Fruit fly (Drosophila melanogaster) whole organism, embryonic: ENCODE results near the gene Bace.
A peak's percentile ranks its signal among the peaks of the same experiment; 100 is the strongest.

Experiments used
- Awh ChIP-seq: fragments of 200-800 bp; sonication (Bioruptor generic); IDR thresholded peaks from 2 replicates; pipeline ENCODE4, ENCODE4 v1.3.6; 2022; ENCODE audit warnings: missing biosample characterization, missing genetic modification characterization
- B-H2 ChIP-seq: fragments of 200-800 bp; sonication (Bioruptor generic); optimal IDR thresholded peaks from 2 replicates; lab custom pipeline; 2018; ENCODE audit warnings: missing biosample characterization, mild to moderate bottlenecking, missing genetic modification characterization
- CG10979 ChIP-seq: fragments of 200-800 bp; sonication (Bioruptor generic); optimal IDR thresholded peaks from 2 replicates; lab custom pipeline; 2018; ENCODE audit warnings: missing biosample characterization, mild to moderate bottlenecking, missing genetic modification characterization, moderate library complexity
- CG11085 ChIP-seq: fragments of 200-800 bp; sonication (Bioruptor generic); IDR thresholded peaks from 2 replicates; pipeline ENCODE4 v1.3.6; 2022; ENCODE audit warnings: missing biosample characterization, missing genetic modification characterization
- CG11247 ChIP-seq: fragments of 200-800 bp; sonication (Bioruptor generic); IDR thresholded peaks from 2 replicates; pipeline ENCODE4 v1.3.6; 2022; ENCODE audit warnings: missing biosample characterization, missing genetic modification characterization
- CG11696 ChIP-seq: fragments of 200-800 bp; sonication (Bioruptor generic); IDR thresholded peaks from 2 replicates; pipeline ENCODE4 v1.3.6; 2022; ENCODE audit warnings: missing biosample characterization, missing genetic modification characterization
- CG12071 ChIP-seq: fragments of 200-800 bp; sonication (Bioruptor generic); optimal IDR thresholded peaks from 3 replicates; lab custom pipeline; 2018; ENCODE audit warnings: missing biosample characterization, mild to moderate bottlenecking, missing genetic modification characterization
- CG12942 ChIP-seq: fragments of 200-800 bp; sonication (Bioruptor generic); optimal IDR thresholded peaks from 3 replicates; lab custom pipeline; 2016; ENCODE audit warnings: missing biosample characterization, missing genetic modification characterization
- CG13296 ChIP-seq: fragments of 200-800 bp; sonication (Bioruptor generic); optimal IDR thresholded peaks from 3 replicates; lab custom pipeline; 2018; ENCODE audit warnings: missing biosample characterization, mild to moderate bottlenecking, missing genetic modification characterization
- CG13424 ChIP-seq: fragments of 200-800 bp; sonication (Bioruptor generic); optimal IDR thresholded peaks from 2 replicates; lab custom pipeline; 2019; ENCODE audit warnings: missing biosample characterization, mild to moderate bottlenecking, missing genetic modification characterization, moderate library complexity
- CG14050 ChIP-seq: fragments of 200-800 bp; sonication (Bioruptor generic); IDR thresholded peaks from 3 replicates; pipeline ENCODE4 v1.3.6; 2022; ENCODE audit warnings: missing biosample characterization, missing genetic modification characterization
- CG17361 ChIP-seq: fragments of 200-800 bp; sonication (Bioruptor generic); IDR thresholded peaks from 3 replicates; pipeline ENCODE4 v1.3.6; 2022; ENCODE audit warnings: missing biosample characterization, missing genetic modification characterization
- CG1792 ChIP-seq: fragments of 200-800 bp; sonication (Bioruptor generic); optimal IDR thresholded peaks from 2 replicates; lab custom pipeline; 2016; ENCODE audit warnings: missing biosample characterization, missing genetic modification characterization
- CG18619 ChIP-seq: fragments of 200-800 bp; sonication (Bioruptor generic); optimal IDR thresholded peaks from 3 replicates; lab custom pipeline; 2017; ENCODE audit warnings: missing biosample characterization, mild to moderate bottlenecking, missing genetic modification characterization
- CG2202 ChIP-seq: fragments of 200-800 bp; sonication (Bioruptor generic); optimal IDR thresholded peaks from 2 replicates; lab custom pipeline; 2018; ENCODE audit warnings: missing biosample characterization, mild to moderate bottlenecking, missing genetic modification characterization
- CG30403 ChIP-seq: fragments of 200-800 bp; sonication (Bioruptor generic); optimal IDR thresholded peaks from 3 replicates; lab custom pipeline; 2016; ENCODE audit warnings: missing biosample characterization, missing genetic modification characterization
- CG3281 ChIP-seq: fragments of 200-800 bp; sonication (Bioruptor generic); optimal IDR thresholded peaks from 3 replicates; lab custom pipeline; 2017; ENCODE audit warnings: missing biosample characterization, mild to moderate bottlenecking, missing genetic modification characterization
- CG34376 ChIP-seq: fragments of 200-800 bp; sonication (Bioruptor generic); optimal IDR thresholded peaks from 2 replicates; lab custom pipeline; 2018; ENCODE audit warnings: missing biosample characterization, mild to moderate bottlenecking, missing genetic modification characterization
- CG34422 ChIP-seq: fragments of 200-800 bp; sonication (Bioruptor generic); IDR thresholded peaks from 3 replicates; pipeline ENCODE4 v1.3.6; 2022; ENCODE audit warnings: missing biosample characterization, missing genetic modification characterization
- CG3847 ChIP-seq: fragments of 200-800 bp; sonication (Bioruptor generic); IDR thresholded peaks from 2 replicates; pipeline ENCODE4 v1.3.6; 2022; ENCODE audit warnings: missing biosample characterization, missing genetic modification characterization
- CG43689 ChIP-seq: fragments of 200-800 bp; sonication (Bioruptor generic); IDR thresholded peaks from 2 replicates; pipeline ENCODE4 v1.3.6; 2022; ENCODE audit warnings: missing biosample characterization, missing genetic modification characterization
- CG4854 ChIP-seq: fragments of 200-800 bp; sonication (Bioruptor generic); optimal IDR thresholded peaks from 2 replicates; lab custom pipeline; 2016; ENCODE audit warnings: missing biosample characterization, missing genetic modification characterization, inconsistent platforms
- CG6272 ChIP-seq: fragments of 200-800 bp; sonication (Bioruptor generic); IDR thresholded peaks from 2 replicates; pipeline ENCODE4 v1.3.6; 2022; ENCODE audit warnings: missing biosample characterization, missing genetic modification characterization
- CG6813 ChIP-seq: fragments of 200-800 bp; sonication (Bioruptor generic); optimal IDR thresholded peaks from 2 replicates; lab custom pipeline; 2017; ENCODE audit warnings: missing biosample characterization, missing genetic modification characterization, mild to moderate bottlenecking, moderate library complexity, missing genetic modification reagents
- CG8765 ChIP-seq: fragments of 200-800 bp; sonication (Bioruptor generic); IDR thresholded peaks from 2 replicates; pipeline ENCODE4 v1.3.6; 2022; ENCODE audit warnings: missing biosample characterization, missing genetic modification characterization
- CG9437 ChIP-seq: fragments of 200-800 bp; sonication (Bioruptor generic); optimal IDR thresholded peaks from 2 replicates; lab custom pipeline; 2018; ENCODE audit warnings: missing biosample characterization, mild to moderate bottlenecking, missing genetic modification characterization
- CkIIα-i1 ChIP-seq: fragments of 200-800 bp; sonication (Bioruptor generic); IDR thresholded peaks from 2 replicates; pipeline ENCODE4 v1.3.6; 2022; ENCODE audit warnings: missing biosample characterization, missing genetic modification characterization
- Elba2 ChIP-seq: fragments of 200-800 bp; sonication (Bioruptor generic); optimal IDR thresholded peaks from 3 replicates; lab custom pipeline; 2016; ENCODE audit warnings: missing biosample characterization, missing genetic modification characterization
- Fer1 ChIP-seq: fragments of 200-800 bp; sonication (Bioruptor generic); optimal IDR thresholded peaks from 2 replicates; lab custom pipeline; 2017; ENCODE audit warnings: missing biosample characterization, mild to moderate bottlenecking, missing genetic modification characterization
- Hr51 ChIP-seq, 2 experiments: fragments of 200-800 bp; sonication (Bioruptor generic); optimal IDR thresholded peaks; 2 replicates in 1 of 2; 3 replicates in 1 of 2; lab custom pipeline; 2016 to 2018; ENCODE audit warnings: missing biosample characterization in 2 of 2, missing genetic modification characterization in 2 of 2, mild to moderate bottlenecking in 1 of 2, moderate library complexity in 1 of 2
- Nf-YB ChIP-seq: fragments of 200-800 bp; sonication (Bioruptor generic); optimal IDR thresholded peaks from 3 replicates; lab custom pipeline; 2019; ENCODE audit warnings: missing biosample characterization, mild to moderate bottlenecking, missing genetic modification characterization, moderate library complexity
- Ssrp ChIP-seq: fragments of 200-800 bp; sonication (Bioruptor generic); optimal IDR thresholded peaks from 2 replicates; lab custom pipeline; 2018; ENCODE audit warnings: missing biosample characterization, mild to moderate bottlenecking, missing genetic modification characterization, moderate library complexity
- Xbp1 ChIP-seq: fragments of 200-800 bp; sonication (Bioruptor generic); optimal IDR thresholded peaks from 3 replicates; lab custom pipeline; 2016; ENCODE audit warnings: missing biosample characterization, mild to moderate bottlenecking, missing genetic modification characterization
- abd-A ChIP-seq: fragments of 200-800 bp; sonication (Bioruptor generic); optimal IDR thresholded peaks from 3 replicates; lab custom pipeline; 2019; ENCODE audit warnings: missing biosample characterization, mild to moderate bottlenecking, missing genetic modification characterization, moderate library complexity
- bab2 ChIP-seq: fragments of 200-800 bp; sonication (Bioruptor generic); optimal IDR thresholded peaks from 2 replicates; lab custom pipeline; 2016; ENCODE audit warnings: missing biosample characterization, missing genetic modification characterization
- cg ChIP-seq: fragments of 200-800 bp; sonication (Bioruptor generic); optimal IDR thresholded peaks from 3 replicates; lab custom pipeline; 2019; ENCODE audit warnings: missing biosample characterization, mild to moderate bottlenecking, missing genetic modification characterization, moderate library complexity
- dimm ChIP-seq: fragments of 200-800 bp; sonication (Bioruptor generic); IDR thresholded peaks from 2 replicates; pipeline ENCODE4 v1.3.6; 2022; ENCODE audit warnings: missing biosample characterization, missing genetic modification characterization
- disco-r ChIP-seq: fragments of 200-800 bp; sonication (Bioruptor generic); optimal IDR thresholded peaks from 2 replicates; lab custom pipeline; 2016; ENCODE audit warnings: missing biosample characterization, missing genetic modification characterization
- fd3F ChIP-seq: fragments of 200-800 bp; sonication (Bioruptor generic); optimal IDR thresholded peaks from 2 replicates; lab custom pipeline; 2018; ENCODE audit warnings: missing biosample characterization, mild to moderate bottlenecking, missing genetic modification characterization, moderate library complexity
- insv ChIP-seq, 2 experiments: fragments of 200-800 bp; sonication (Bioruptor generic); optimal IDR thresholded peaks; 3 replicates each; lab custom pipeline; 2016 to 2018; ENCODE audit warnings: missing biosample characterization in 2 of 2, missing genetic modification characterization in 2 of 2
- inv ChIP-seq: fragments of 200-800 bp; sonication (Bioruptor generic); IDR thresholded peaks from 2 replicates; pipeline ENCODE4 v1.3.6; 2022; ENCODE audit warnings: missing biosample characterization, missing genetic modification characterization; ENCODE audit not compliant: partially characterized antibody
- kay ChIP-seq: fragments of 200-800 bp; sonication (Bioruptor generic); optimal IDR thresholded peaks from 2 replicates; lab custom pipeline; 2016; ENCODE audit warnings: missing biosample characterization, missing genetic modification characterization
- luna ChIP-seq: fragments of 200-800 bp; sonication (Bioruptor generic); optimal IDR thresholded peaks from 2 replicates; lab custom pipeline; 2016; ENCODE audit warnings: missing biosample characterization, missing genetic modification characterization
- pb ChIP-seq: fragments of 200-800 bp; sonication (Bioruptor generic); optimal IDR thresholded peaks from 3 replicates; lab custom pipeline; 2016; ENCODE audit warnings: missing biosample characterization, missing genetic modification characterization
- salm ChIP-seq: fragments of 200-800 bp; sonication (Bioruptor generic); optimal IDR thresholded peaks from 2 replicates; lab custom pipeline; 2018; ENCODE audit warnings: missing biosample characterization, mild to moderate bottlenecking, missing genetic modification characterization
- so ChIP-seq: fragments of 200-800 bp; sonication (Bioruptor generic); IDR thresholded peaks from 3 replicates; pipeline ENCODE4 v1.3.6; 2022; ENCODE audit warnings: missing biosample characterization, missing genetic modification characterization
- tio ChIP-seq: fragments of 200-800 bp; sonication (Bioruptor generic); optimal IDR thresholded peaks from 2 replicates; lab custom pipeline; 2017; ENCODE audit warnings: missing biosample characterization, missing genetic modification characterization, inconsistent platforms
- toy ChIP-seq: fragments of 200-800 bp; sonication (Bioruptor generic); IDR thresholded peaks from 2 replicates; pipeline ENCODE4 v1.3.6; 2022; ENCODE audit warnings: missing biosample characterization, missing genetic modification characterization
- trem ChIP-seq: fragments of 200-800 bp; optimal IDR thresholded peaks from 3 replicates; lab custom pipeline; 2019; ENCODE audit warnings: missing biosample characterization, mild to moderate bottlenecking, missing genetic modification characterization, moderate library complexity
- unc-4 ChIP-seq: fragments of 200-800 bp; sonication (Bioruptor generic); IDR thresholded peaks from 2 replicates; pipeline ENCODE4 v1.3.6; 2022; ENCODE audit warnings: missing biosample characterization, missing genetic modification characterization; ENCODE audit not compliant: partially characterized antibody
- unpg ChIP-seq: fragments of 200-800 bp; sonication (Bioruptor generic); optimal IDR thresholded peaks from 3 replicates; lab custom pipeline; 2018; ENCODE audit warnings: missing biosample characterization, mild to moderate bottlenecking, missing genetic modification characterization, moderate library complexity

Gene Bace

dm6 chr2L:8473448-8473847, 22.7 kb downstream of the Bace start (continued):
- TF ChIP-seq salm (no peak), CG34376 (GFP tag; lab: Kevin White, UChicago) (no peak), Ssrp (tag; lab: Kevin White, UChicago) (peak; percentile 59), CG13296 (GFP tag; lab: Kevin White, UChicago) (no peak), Elba2 (GFP tag; lab: Kevin White, UChicago) (no peak), CG11085 (GFP tag; lab: Robert Waterston, UW) (no peak), disco-r (no peak), cg (GFP tag; lab: Kevin White, UChicago) (no peak), inv (GFP tag; lab: Robert Waterston, UW) (no peak), CG17361 (GFP tag; lab: Robert Waterston, UW) (peak; percentile 59), CG11247 (peak; percentile 34), Awh (GFP tag; lab: Robert Waterston, UW) (peak; percentile 67; the same call in 1 of the 2 replicates), unpg (GFP tag; lab: Kevin White, UChicago) (peak; percentile 57), kay (GFP tag; lab: Kevin White, UChicago) (no peak), CG6272 (peak; percentile 57), CG3847 (GFP tag; lab: Robert Waterston, UW) (peak; percentile 55), B-H2 (GFP tag; lab: Kevin White, UChicago) (no peak), CG12071 (GFP tag; lab: Kevin White, UChicago) (peak; percentile 32), pb (GFP tag; lab: Kevin White, UChicago) (no peak), insv (GFP tag; optimal IDR thresholded peaks at IDR 0.05; lab: Kevin White, UChicago) (no peak), trem (tag; lab: Kevin White, UChicago) (peak; percentile 41), Hr51 (GFP tag; optimal IDR thresholded peaks at IDR 0.05; lab: Kevin White, UChicago) (peak; percentile 27 to 65), luna (GFP tag; lab: Kevin White, UChicago) (no peak), CG11696 (GFP tag; lab: Robert Waterston, UW) (peak; percentile 55), CG9437 (GFP tag; lab: Kevin White, UChicago) (no peak), Xbp1 (peak; percentile 57), abd-A (no peak), CG4854 (no peak), Fer1 (no peak), fd3F (GFP tag; lab: Kevin White, UChicago) (peak; percentile 15), CG14050 (peak; percentile 60), bab2 (GFP tag; lab: Kevin White, UChicago) (peak; percentile 56), CG30403 (peak; percentile 37), CG8765 (GFP tag; lab: Robert Waterston, UW) (peak; percentile 37; the same call in 1 of the 2 replicates), CG43689 (no peak), unc-4 (no peak), dimm (GFP tag; lab: Robert Waterston, UW) (peak; percentile 42; the same call in 1 of the 2 replicates), toy (GFP tag; lab: Robert Waterston, UW) (no peak), tio (no peak), Nf-YB (GFP tag; lab: Kevin White, UChicago) (peak; percentile 31), CG10979 (tag; lab: Kevin White, UChicago) (peak; percentile 66), so (GFP tag; lab: Robert Waterston, UW) (0 out of 3 replicates have a peak, but pooled peaks have one; percentile 40), CG1792 (peak; percentile 21), CG12942 (GFP tag; lab: Kevin White, UChicago) (peak; percentile 5), CG34422 (GFP tag; lab: Robert Waterston, UW) (peak; percentile 59; the same call in 2 of the 3 replicates), CG2202 (tag; lab: Kevin White, UChicago) (no peak), CG6813 (GFP tag; lab: Kevin White, UChicago) (peak; percentile 58), CkIIα-i1 (GFP tag; lab: Robert Waterston, UW) (no peak), CG13424 (peak; percentile 37), CG18619 (GFP tag; lab: Kevin White, UChicago) (no peak), CG3281 (GFP tag; lab: Kevin White, UChicago) (peak; percentile 45)
